Worm (Caenorhabditis elegans): ENCODE results near the gene gcc-1.

The gcc-1 gene

ce11 chrX:3116033-3116876 lies 43.5 kb upstream of the gcc-1 start, which contains the start of gene mai-1 (continued):
- TF ChIP-seq Y79H2A.3 (GFP tag; conservative IDR thresholded peaks at IDR 0.05): no peak
- TF ChIP-seq ceh-79 (tag; optimal IDR thresholded peaks at IDR 0.05): no peak
- TF ChIP-seq ceh-100 (GFP tag; IDR thresholded peaks at IDR 0.05): no peak
- no peak for TF ChIP-seq hlh-26 (GFP tag; conservative IDR thresholded peaks at IDR 0.05)
- no peak for TF ChIP-seq atf-7 (tag; optimal IDR thresholded peaks at IDR 0.05)
- no peak for TF ChIP-seq Y53G8AR.9 (GFP tag; conservative IDR thresholded peaks at IDR 0.05)
- TF ChIP-seq nhr-27 (tag; optimal IDR thresholded peaks at IDR 0.05): no peak
- no peak for TF ChIP-seq C06A6.2 (GFP tag; conservative IDR thresholded peaks at IDR 0.05)
- no peak for TF ChIP-seq unc-62 (GFP tag; optimal IDR thresholded peaks at IDR 0.05)
- no peak for TF ChIP-seq zim-3 (tag; optimal IDR thresholded peaks at IDR 0.05)
- TF ChIP-seq snpc-1.3 (tag; optimal IDR thresholded peaks at IDR 0.05; ENCODE audit: insufficient read depth): no peak
- TF ChIP-seq ztf-18 (tag; optimal IDR thresholded peaks at IDR 0.05): peak; percentile 28
- no peak for TF ChIP-seq lsl-1 (GFP tag; optimal IDR thresholded peaks at IDR 0.05)
- TF ChIP-seq snpc-3.4 (tag; optimal IDR thresholded peaks at IDR 0.05): no peak
- 0 out of 2 replicates have a peak, but pooled peaks have one; percentile 30 for TF ChIP-seq B0336.3 (GFP tag; IDR thresholded peaks at IDR 0.05)
- TF ChIP-seq hmg-20 (GFP tag; IDR thresholded peaks at IDR 0.05): no peak; the same call in 1 of the 2 replicates
- no peak for TF ChIP-seq mel-28 (tag; optimal IDR thresholded peaks at IDR 0.05; ENCODE audit: borderline replicate concordance)
- TF ChIP-seq lin-40 (tag; optimal IDR thresholded peaks at IDR 0.05): peak; percentile 39
- no peak for TF ChIP-seq sdz-38 (tag; optimal IDR thresholded peaks at IDR 0.05)
- no peak for TF ChIP-seq lin-54 (GFP tag; optimal IDR thresholded peaks at IDR 0.05)
- 0 out of 2 replicates have a peak, but pooled peaks have one; percentile 15 for TF ChIP-seq attf-6 (GFP tag; IDR thresholded peaks at IDR 0.05)
- no peak for TF ChIP-seq nfya-2 (GFP tag; IDR thresholded peaks at IDR 0.05)
- TF ChIP-seq athp-1 (tag; optimal IDR thresholded peaks at IDR 0.05): no peak
- TF ChIP-seq F33H1.4 (GFP tag; IDR thresholded peaks at IDR 0.05): no peak
- TF ChIP-seq ztf-28 (GFP tag; IDR thresholded peaks at IDR 0.05): no peak
- no peak for TF ChIP-seq F23B12.7 (tag; optimal IDR thresholded peaks at IDR 0.05; ENCODE audit: insufficient read depth)
- TF ChIP-seq pha-4 (tag; optimal IDR thresholded peaks at IDR 0.05): no peak
- TF ChIP-seq B0261.1 (tag; optimal IDR thresholded peaks at IDR 0.05): no peak
- TF ChIP-seq F39B2.1 (GFP tag; IDR thresholded peaks at IDR 0.05): no peak
- no peak for TF ChIP-seq Y53F4B.3 (GFP tag; IDR thresholded peaks at IDR 0.05)
- 0 out of 2 replicates have a peak, but pooled peaks have one; percentile 35 for TF ChIP-seq madf-3 (GFP tag; IDR thresholded peaks at IDR 0.05)

DNA sequence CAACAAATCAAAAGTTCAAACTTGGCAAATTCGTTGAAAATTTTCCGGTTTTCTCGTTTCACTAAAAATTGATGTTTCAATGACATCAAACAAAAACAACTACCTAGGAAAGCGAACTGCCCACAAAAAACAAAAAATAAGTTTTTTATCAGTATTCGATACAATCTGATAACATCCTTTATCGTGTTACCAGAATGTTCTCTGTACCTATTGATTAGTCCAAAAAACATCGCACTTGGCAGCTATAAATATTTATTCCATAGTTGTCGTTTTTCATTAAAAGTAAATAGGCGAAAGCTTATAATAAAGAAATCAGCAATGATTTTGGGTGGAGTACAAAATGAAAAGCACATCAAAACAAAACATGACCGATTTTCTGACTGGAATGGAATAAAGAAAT lies 42.5 kb upstream of the gcc-1 start:
- 0 out of 2 replicates have a peak, but pooled peaks have one; percentile 24 for TF ChIP-seq nfyb-1 (GFP tag; IDR thresholded peaks at IDR 0.05)
- TF ChIP-seq snpc-3.4 (tag; optimal IDR thresholded peaks at IDR 0.05): no peak
- no peak for TF ChIP-seq unc-62 (GFP tag; optimal IDR thresholded peaks at IDR 0.05)
- TF ChIP-seq tbp1 (GFP tag; optimal IDR thresholded peaks at IDR 0.05): peak; percentile 5
- no peak for TF ChIP-seq lsl-1 (GFP tag; optimal IDR thresholded peaks at IDR 0.05)
- TF ChIP-seq hsf-1 (GFP tag; IDR thresholded peaks at IDR 0.05): peak; percentile 56; the same call in 1 of the 2 replicates
- peak; percentile 11 for TF ChIP-seq ama-1 (optimal IDR thresholded peaks at IDR 0.05)
- TF ChIP-seq ama-1 (GFP tag; optimal IDR thresholded peaks at IDR 0.05): no peak
- peak in 1 of 2 experiments; percentile 6 for TF ChIP-seq let-607 (tag; optimal IDR thresholded peaks at IDR 0.05)
- TF ChIP-seq Y53G8AR.9 (GFP tag; conservative IDR thresholded peaks at IDR 0.05): 0 out of 2 replicates have a peak, but pooled peaks have one; percentile 50
- TF ChIP-seq nhr-80 (tag; optimal IDR thresholded peaks at IDR 0.05): peak; percentile 48
- TF ChIP-seq lin-40 (tag; optimal IDR thresholded peaks at IDR 0.05): peak; percentile 62
- no peak for TF ChIP-seq cebp-1 (GFP tag; IDR thresholded peaks at IDR 0.05)
- peak; percentile 10 for TF ChIP-seq cebp-1 (tag; optimal IDR thresholded peaks at IDR 0.05)
- no peak for TF ChIP-seq nfya-2 (GFP tag; IDR thresholded peaks at IDR 0.05)
